Worm (Caenorhabditis elegans): ENCODE data around the gene efn-2.

- TF ChIP-seq ceh-36 (tag; optimal IDR thresholded peaks at IDR 0.05) (no peak), ama-1 (optimal IDR thresholded peaks at IDR 0.05) (no peak), flt-1 (GFP tag; IDR thresholded peaks at IDR 0.05) (no peak), hmbx-1 (tag; optimal IDR thresholded peaks at IDR 0.05) (no peak), tbx-11 (GFP tag; IDR thresholded peaks at IDR 0.05) (no peak), ceh-13 (GFP tag; optimal IDR thresholded peaks at IDR 0.05) (no peak), hnd-1 (tag; optimal IDR thresholded peaks at IDR 0.05) (no peak)
Measured at ce11 chrIV:10554947-10555346, 21.2 kb upstream of the efn-2 start, which contains the start of gene zim-2.
